Fruit fly (Drosophila melanogaster) whole organism, wandering third instar larva: ENCODE data around the gene OS9.

Experiments used
- Abd-B ChIP-seq: fragments of >200 bp; optimal IDR thresholded peaks from 2 replicates; lab custom pipeline; 2017; ENCODE audit warnings: missing biosample characterization, missing genetic modification characterization
- CG32264 ChIP-seq: fragments of 200-800 bp; sonication (Bioruptor generic); optimal IDR thresholded peaks from 2 replicates; lab custom pipeline; 2016; ENCODE audit warnings: missing biosample characterization, missing genetic modification characterization
- CG9705 ChIP-seq: fragments of 200-800 bp; sonication (Bioruptor generic); optimal IDR thresholded peaks from 2 replicates; lab custom pipeline; 2018; ENCODE audit warnings: missing biosample characterization, mild to moderate bottlenecking, missing genetic modification characterization
- CrebA ChIP-seq: fragments of 200-800 bp; sonication (Bioruptor generic); optimal IDR thresholded peaks from 2 replicates; lab custom pipeline; 2016; ENCODE audit warnings: missing biosample characterization, mild to moderate bottlenecking, missing genetic modification characterization, borderline replicate concordance
- Dfd ChIP-seq: fragments of >200 bp; optimal IDR thresholded peaks from 2 replicates; lab custom pipeline; 2017; ENCODE audit warnings: missing biosample characterization, missing genetic modification characterization
- Dif ChIP-seq: fragments of 200-275, 200-300 bp; sonication (Bioruptor generic); optimal IDR thresholded peaks from 2 replicates; lab custom pipeline; 2018; ENCODE audit warnings: missing biosample characterization, missing genetic modification characterization; ENCODE audit not compliant: partially characterized antibody
- GATAd ChIP-seq: sonication (Bioruptor generic); optimal IDR thresholded peaks from 2 replicates; lab custom pipeline; 2016; ENCODE audit warnings: missing biosample characterization, missing genetic modification characterization
- Hnf4 ChIP-seq: fragments of 200-800 bp; sonication (Bioruptor generic); optimal IDR thresholded peaks from 2 replicates; lab custom pipeline; 2016; ENCODE audit warnings: missing biosample characterization, mild to moderate bottlenecking, missing genetic modification characterization
- Hr78 ChIP-seq: fragments of >200 bp; optimal IDR thresholded peaks from 2 replicates; lab custom pipeline; 2017; ENCODE audit warnings: missing biosample characterization, missing genetic modification characterization
- Hr83 ChIP-seq: fragments of 200-300 bp; sonication (Bioruptor generic); optimal IDR thresholded peaks from 2 replicates; lab custom pipeline; 2016; ENCODE audit warnings: missing biosample characterization, mild to moderate bottlenecking, missing genetic modification characterization, moderate library complexity; ENCODE audit not compliant: poor library complexity, severe bottlenecking
- Jra ChIP-seq: sonication (Bioruptor generic); optimal IDR thresholded peaks from 2 replicates; lab custom pipeline; 2016; ENCODE audit warnings: missing biosample characterization, missing genetic modification characterization
- Mio ChIP-seq: sonication (Bioruptor generic); optimal IDR thresholded peaks from 2 replicates; lab custom pipeline; 2016; ENCODE audit warnings: missing biosample characterization, missing genetic modification characterization
- Myc ChIP-seq: fragments of >200 bp; optimal IDR thresholded peaks from 2 replicates; lab custom pipeline; 2017
- N ChIP-seq: fragments of >200 bp; optimal IDR thresholded peaks from 2 replicates; lab custom pipeline; 2018; ENCODE audit warnings: missing biosample characterization, missing external identifiers, missing genetic modification characterization
- OdsH ChIP-seq: fragments of 200-800 bp; sonication (Bioruptor generic); optimal IDR thresholded peaks from 2 replicates; lab custom pipeline; 2016; ENCODE audit warnings: missing biosample characterization, mild to moderate bottlenecking, missing genetic modification characterization
- Rel ChIP-seq, 2 experiments: fragments of 200-800 bp; sonication (Bioruptor generic) in 1 of 2; optimal IDR thresholded peaks; 2 replicates in 1 of 2; 3 replicates in 1 of 2; lab custom pipeline; 2016 to 2019; ENCODE audit warnings: mild to moderate bottlenecking in 2 of 2, missing biosample characterization in 2 of 2, missing genetic modification characterization in 2 of 2, moderate library complexity in 1 of 2
- Sp1 ChIP-seq: fragments of 200-800 bp; sonication (Bioruptor generic); optimal IDR thresholded peaks from 3 replicates; lab custom pipeline; 2019; ENCODE audit warnings: missing biosample characterization, mild to moderate bottlenecking, missing genetic modification characterization, moderate library complexity
- Vsx2 ChIP-seq: fragments of 200-300, 225-300 bp; sonication (Bioruptor generic); optimal IDR thresholded peaks from 2 replicates; lab custom pipeline; 2018; ENCODE audit warnings: missing biosample characterization, missing genetic modification characterization; ENCODE audit not compliant: partially characterized antibody
- brk ChIP-seq: fragments of 200-800 bp; sonication (Bioruptor generic); optimal IDR thresholded peaks from 2 replicates; lab custom pipeline; 2016; ENCODE audit warnings: missing biosample characterization, mild to moderate bottlenecking, missing genetic modification characterization
- dl ChIP-seq, 2 experiments: fragments of 175-275, 200-275 bp in 1 of 2; fragments of 200-275 bp in 1 of 2; sonication (Bioruptor generic); optimal IDR thresholded peaks; lab custom pipeline; 2018; ENCODE audit warnings: mild to moderate bottlenecking in 2 of 2, missing biosample characterization in 2 of 2, missing genetic modification characterization in 2 of 2, moderate library complexity in 2 of 2; ENCODE audit not compliant: partially characterized antibody in 2 of 2, insufficient read depth in 1 of 2
- ey ChIP-seq: fragments of 200-800 bp; sonication (Bioruptor generic); optimal IDR thresholded peaks from 2 replicates; lab custom pipeline; 2016; ENCODE audit warnings: missing biosample characterization, missing genetic modification characterization
- foxo ChIP-seq, 2 experiments: fragments of 200-800 bp; sonication (Bioruptor generic); optimal IDR thresholded peaks; 2 replicates in 1 of 2; 3 replicates in 1 of 2; lab custom pipeline; 2016 to 2017; ENCODE audit warnings: missing biosample characterization in 2 of 2, missing genetic modification characterization in 2 of 2
- fru ChIP-seq: fragments of 200-800 bp; sonication (Bioruptor generic); optimal IDR thresholded peaks from 3 replicates; lab custom pipeline; 2016; ENCODE audit warnings: missing biosample characterization, mild to moderate bottlenecking, missing genetic modification characterization
- h ChIP-seq: fragments of 200-800 bp; sonication (Bioruptor generic); optimal IDR thresholded peaks from 3 replicates; lab custom pipeline; 2016; ENCODE audit warnings: missing biosample characterization, mild to moderate bottlenecking, missing genetic modification characterization
- jim ChIP-seq: fragments of 175-275, 200-325 bp; sonication (Bioruptor generic); optimal IDR thresholded peaks from 2 replicates; lab custom pipeline; 2016; ENCODE audit warnings: missing biosample characterization, mild to moderate bottlenecking, missing genetic modification characterization
- lola ChIP-seq: fragments of >200 bp; optimal IDR thresholded peaks from 2 replicates; lab custom pipeline; 2017; ENCODE audit warnings: missing biosample characterization, missing genetic modification characterization
- pan ChIP-seq: fragments of >200 bp; optimal IDR thresholded peaks from 2 replicates; lab custom pipeline; 2017
- psq ChIP-seq: fragments of 200-800 bp; sonication (Bioruptor generic); optimal IDR thresholded peaks from 3 replicates; lab custom pipeline; 2017; ENCODE audit warnings: missing biosample characterization, mild to moderate bottlenecking, missing genetic modification characterization, moderate library complexity
- rgr ChIP-seq: fragments of 200-800 bp; sonication (Bioruptor generic); optimal IDR thresholded peaks from 3 replicates; lab custom pipeline; 2016; ENCODE audit warnings: missing biosample characterization, mild to moderate bottlenecking, missing genetic modification characterization
- sage ChIP-seq: fragments of 200-800 bp; sonication (Bioruptor generic); optimal IDR thresholded peaks from 2 replicates; lab custom pipeline; 2016; ENCODE audit warnings: missing biosample characterization, mild to moderate bottlenecking, missing genetic modification characterization
- sv ChIP-seq: fragments of 200-800 bp; sonication (Bioruptor generic); optimal IDR thresholded peaks from 3 replicates; lab custom pipeline; 2016; ENCODE audit warnings: missing biosample characterization, missing genetic modification characterization
- tai ChIP-seq: sonication (Bioruptor generic); optimal IDR thresholded peaks from 2 replicates; lab custom pipeline; 2016; ENCODE audit warnings: missing biosample characterization, missing genetic modification characterization
- usp ChIP-seq: fragments of >200 bp; optimal IDR thresholded peaks from 2 replicates; lab custom pipeline; 2017; ENCODE audit warnings: missing biosample characterization, missing genetic modification characterization
- woc ChIP-seq: sonication (Bioruptor generic); optimal IDR thresholded peaks from 2 replicates; lab custom pipeline; 2016; ENCODE audit warnings: missing biosample characterization, mild to moderate bottlenecking, missing genetic modification characterization

OS9 gene

DNA sequence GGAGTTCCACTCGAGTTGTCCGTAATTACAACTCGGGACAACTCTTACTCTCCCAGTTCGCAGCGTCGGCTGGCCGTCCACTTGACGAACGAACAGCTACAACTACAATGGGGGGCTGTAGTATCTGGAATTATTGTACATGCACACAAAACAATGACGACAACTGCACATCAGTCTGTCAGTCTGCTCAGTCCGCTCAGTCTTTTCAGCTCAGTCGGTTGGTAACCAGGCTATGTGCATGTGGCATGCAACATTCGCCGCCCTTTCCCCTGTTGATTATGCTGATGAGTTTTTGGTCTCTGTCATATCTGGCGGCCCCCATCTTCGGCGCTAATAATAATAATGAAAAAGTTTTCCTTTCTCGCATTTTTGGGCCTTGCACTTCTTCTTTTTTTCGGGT, 26.3 kb downstream of the OS9 start:
- no peak for TF ChIP-seq Dif (GFP tag; lab: Kevin White, UChicago)
- TF ChIP-seq brk (GFP tag; lab: Kevin White, UChicago): no peak
- no peak for TF ChIP-seq usp (GFP tag; lab: Kevin White, UChicago)
- no peak for TF ChIP-seq Myc (lab: Kevin White, UChicago)
- TF ChIP-seq Mio (GFP tag; lab: Kevin White, UChicago): no peak
- TF ChIP-seq Hr78 (GFP tag; lab: Kevin White, UChicago): no peak
- TF ChIP-seq foxo (GFP tag; optimal IDR thresholded peaks at IDR 0.05; lab: Kevin White, UChicago): no peak
- TF ChIP-seq, all 38 proteins: peak for 0

DNA sequence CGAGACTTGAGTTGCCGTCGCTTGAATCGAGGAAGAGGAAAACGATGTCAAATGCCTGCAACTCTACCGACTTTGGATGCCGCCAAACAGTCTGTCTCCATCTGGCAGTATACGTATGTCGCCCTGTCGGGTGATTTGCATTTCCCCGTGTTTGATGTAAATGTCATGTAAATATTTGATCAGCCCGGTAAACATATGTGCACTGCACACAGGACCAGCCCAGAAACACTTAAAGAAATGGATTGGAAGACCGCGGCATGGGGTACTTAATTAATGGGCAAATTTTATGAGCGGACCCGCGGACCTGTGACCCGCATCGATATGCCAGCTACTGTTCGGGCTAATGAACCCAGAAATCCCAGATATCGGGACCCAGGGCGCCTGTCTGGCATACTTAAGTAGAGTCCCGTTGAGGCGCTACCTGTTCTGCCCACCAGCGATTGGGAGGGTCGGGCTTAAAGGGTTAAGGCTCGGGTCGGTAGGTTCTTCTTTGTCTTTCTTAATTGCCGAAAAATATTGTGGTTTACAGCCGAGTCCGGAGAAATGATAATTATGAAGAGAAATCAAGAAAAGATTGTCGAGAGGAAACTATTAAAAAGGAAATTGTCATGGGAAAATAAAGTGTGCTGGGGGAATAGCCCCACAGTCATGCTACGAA, 28.4 kb downstream of the OS9 start:
- TF ChIP-seq woc (GFP tag; lab: Kevin White, UChicago) (no peak), Sp1 (no peak), tai (GFP tag; lab: Kevin White, UChicago) (no peak), OdsH (GFP tag; lab: Kevin White, UChicago) (no peak), Dif (GFP tag; lab: Kevin White, UChicago) (no peak), psq (no peak), Mio (GFP tag; lab: Kevin White, UChicago) (no peak), jim (no peak), Hnf4 (GFP tag; lab: Kevin White, UChicago) (no peak), Abd-B (GFP tag; lab: Kevin White, UChicago) (no peak), pan (lab: Kevin White, UChicago) (no peak), CG32264 (GFP tag; lab: Kevin White, UChicago) (no peak), foxo (GFP tag; optimal IDR thresholded peaks at IDR 0.05; lab: Kevin White, UChicago) (no peak), rgr (GFP tag; lab: Kevin White, UChicago) (no peak), ey (GFP tag; lab: Kevin White, UChicago) (no peak)

- no peak for TF ChIP-seq Rel (GFP tag; optimal IDR thresholded peaks at IDR 0.05; lab: Kevin White, UChicago)
- peak; percentile 84 for TF ChIP-seq Rel (tag; optimal IDR thresholded peaks at IDR 0.05; lab: Kevin White, UChicago)
- TF ChIP-seq OdsH (GFP tag; lab: Kevin White, UChicago): peak; percentile 5
- peak; percentile 34 for TF ChIP-seq Hr83
- TF ChIP-seq Sp1: peak; percentile 21
- TF ChIP-seq sage: no peak
- no peak for TF ChIP-seq foxo (GFP tag; optimal IDR thresholded peaks at IDR 0.05; lab: Kevin White, UChicago)
- TF ChIP-seq h: peak; percentile 40
- TF ChIP-seq Dfd (GFP tag; lab: Kevin White, UChicago): no peak
- TF ChIP-seq fru (GFP tag; lab: Kevin White, UChicago): no peak
- peak; percentile 15 for TF ChIP-seq rgr (GFP tag; lab: Kevin White, UChicago)
- peak; percentile 16 for TF ChIP-seq Jra (GFP tag; lab: Kevin White, UChicago)
- TF ChIP-seq Vsx2: peak; percentile 1
- no peak for TF ChIP-seq Mio (GFP tag; lab: Kevin White, UChicago)
- no peak for TF ChIP-seq pan (lab: Kevin White, UChicago)
- peak; percentile 50 for TF ChIP-seq Hnf4 (GFP tag; lab: Kevin White, UChicago)
- peak in 1 of 2 experiments; percentile 29 for TF ChIP-seq dl (GFP tag; optimal IDR thresholded peaks at IDR 0.05; lab: Kevin White, UChicago; ENCODE audit: insufficient read depth in 1 of 2, partially characterized antibody in 2 of 2)
These were observed 31.0 kb downstream of the OS9 start for dm6 chr2L:19935085-19935846.

- TF ChIP-seq GATAd (GFP tag; lab: Kevin White, UChicago): no peak
- TF ChIP-seq Mio (GFP tag; lab: Kevin White, UChicago): no peak
- no peak for TF ChIP-seq OdsH (GFP tag; lab: Kevin White, UChicago)
- no peak for TF ChIP-seq Hr78 (GFP tag; lab: Kevin White, UChicago)
- TF ChIP-seq woc (GFP tag; lab: Kevin White, UChicago): no peak
- no peak for TF ChIP-seq sv (GFP tag; lab: Kevin White, UChicago)
- no peak for TF ChIP-seq pan (lab: Kevin White, UChicago)
- TF ChIP-seq dl (GFP tag; optimal IDR thresholded peaks at IDR 0.05; lab: Kevin White, UChicago; ENCODE audit: insufficient read depth in 1 of 2, partially characterized antibody in 2 of 2): no peak
- no peak for TF ChIP-seq foxo (GFP tag; optimal IDR thresholded peaks at IDR 0.05; lab: Kevin White, UChicago)
- TF ChIP-seq CG9705 (GFP tag; lab: Kevin White, UChicago): no peak
- TF ChIP-seq Vsx2: no peak
- TF ChIP-seq CrebA (GFP tag; lab: Kevin White, UChicago): no peak
- TF ChIP-seq usp (GFP tag; lab: Kevin White, UChicago): no peak
- no peak for TF ChIP-seq Hr83
- no peak for TF ChIP-seq Rel (GFP tag; optimal IDR thresholded peaks at IDR 0.05; lab: Kevin White, UChicago)
- TF ChIP-seq Rel (tag; optimal IDR thresholded peaks at IDR 0.05; lab: Kevin White, UChicago): no peak
- no peak for TF ChIP-seq lola
- TF ChIP-seq tai (GFP tag; lab: Kevin White, UChicago): no peak
- no peak for TF ChIP-seq sage
- TF ChIP-seq N (GFP tag; lab: Kevin White, UChicago): no peak
These were observed 33.8 kb downstream of the OS9 start for dm6 chr2L:19932523-19932922.
